Worm (Caenorhabditis elegans) whole organism, L4 larva: ENCODE results near the gene F55B11.7.
"Not testable (repeated sequence)": the region's sequence is repeated elsewhere in the genome, so short reads cannot be mapped to it uniquely, and the experiment has no call there.

ENCODE experiments used
- lin-13 ChIP-seq: fragments of 150-350 bp; optimal IDR thresholded peaks from 2 replicates; lab custom pipeline; 2014; ENCODE audit warnings: missing biosample characterization, missing genetic modification reagents, missing genetic modification characterization
- pha-4 ChIP-seq, 2 experiments: fragments of 150-350 bp in 1 of 2; fragments of 200-800 bp in 1 of 2; sonication (Bioruptor generic) in 1 of 2; IDR thresholded peaks in 1 of 2; optimal IDR thresholded peaks in 1 of 2; 2 replicates each; pipeline versions ENCODE4 v1.3.6 to Lab custom; 2014 to 2022; ENCODE audit warnings: missing genetic modification characterization in 2 of 2, missing genetic modification reagents in 2 of 2, missing biosample characterization in 1 of 2, missing compliant biosample characterization in 1 of 2
- rbr-2 ChIP-seq: sonication (generic microtip); optimal IDR thresholded peaks from 2 replicates; lab custom pipeline; 2016; ENCODE audit warnings: missing genotype, missing genetic modification characterization, missing compliant biosample characterization
- snpc-4 ChIP-seq: fragments of 150-350 bp; optimal IDR thresholded peaks from 2 replicates; lab custom pipeline; 2014; ENCODE audit warnings: missing biosample characterization, missing genetic modification characterization

ce11 chrIV:14373814-14374213 is 48.0 kb downstream of the F55B11.7 start, which contains the start of gene Y67A10A.7:
- TF ChIP-seq snpc-4 (tag; lab: Kevin White, UChicago); rbr-2 (tag; lab: Kevin White, UChicago); pha-4 (GFP tag; IDR thresholded peaks at IDR 0.05; lab: Robert Waterston, UW); pha-4 (tag; optimal IDR thresholded peaks at IDR 0.05; lab: Kevin White, UChicago); lin-13: not testable (repeated sequence)
